Fruit fly (Drosophila melanogaster) whole organism, embryonic: ENCODE data around the gene sesB.

Experiments
- CG15479 ChIP-seq: fragments of 200-800 bp; sonication (Bioruptor generic); optimal IDR thresholded peaks from 3 replicates; lab custom pipeline; 2019; ENCODE audit warnings: missing biosample characterization, mild to moderate bottlenecking, missing genetic modification characterization, moderate library complexity
- CG15696 ChIP-seq: fragments of 200-800 bp; sonication (Bioruptor generic); optimal IDR thresholded peaks from 2 replicates; lab custom pipeline; 2019; ENCODE audit warnings: missing biosample characterization, mild to moderate bottlenecking, missing genetic modification characterization, moderate library complexity
- CG16813 ChIP-seq: fragments of 200-800 bp; sonication (Bioruptor generic); IDR thresholded peaks from 3 replicates; pipeline ENCODE4 v1.3.6; 2022; ENCODE audit warnings: missing biosample characterization, missing genetic modification characterization; ENCODE audit not compliant: partially characterized antibody
- CG30403 ChIP-seq: fragments of 200-800 bp; sonication (Bioruptor generic); optimal IDR thresholded peaks from 3 replicates; lab custom pipeline; 2016; ENCODE audit warnings: missing biosample characterization, missing genetic modification characterization
- CG3281 ChIP-seq: fragments of 200-800 bp; sonication (Bioruptor generic); optimal IDR thresholded peaks from 3 replicates; lab custom pipeline; 2017; ENCODE audit warnings: missing biosample characterization, mild to moderate bottlenecking, missing genetic modification characterization
- CG42726 ChIP-seq: fragments of 200-800 bp; sonication (Bioruptor generic); IDR thresholded peaks from 2 replicates; pipeline ENCODE4 v1.3.6; 2022; ENCODE audit warnings: missing biosample characterization, missing genetic modification characterization; ENCODE audit not compliant: partially characterized antibody
- CG4730 ChIP-seq: fragments of 200-800 bp; sonication (Bioruptor generic); IDR thresholded peaks from 2 replicates; pipeline ENCODE4 v1.3.6; 2022; ENCODE audit warnings: missing biosample characterization, missing genetic modification characterization
- CG4854 ChIP-seq: fragments of 200-800 bp; sonication (Bioruptor generic); optimal IDR thresholded peaks from 2 replicates; lab custom pipeline; 2016; ENCODE audit warnings: missing biosample characterization, missing genetic modification characterization, inconsistent platforms
- CG7357 ChIP-seq: fragments of 200-800 bp; sonication (Bioruptor generic); IDR thresholded peaks from 3 replicates; pipeline ENCODE4 v1.3.6; 2022; ENCODE audit warnings: missing biosample characterization, missing genetic modification characterization
- CG7556 ChIP-seq: fragments of 200-800 bp; sonication (Bioruptor generic); optimal IDR thresholded peaks from 2 replicates; lab custom pipeline; 2017; ENCODE audit warnings: missing biosample characterization, mild to moderate bottlenecking, missing genetic modification characterization
- CG8944 ChIP-seq: fragments of 200-800 bp; sonication (Bioruptor generic); optimal IDR thresholded peaks from 3 replicates; lab custom pipeline; 2016; ENCODE audit warnings: missing biosample characterization, missing genetic modification characterization
- CG9215 ChIP-seq: fragments of 200-800 bp; sonication (Bioruptor generic); IDR thresholded peaks from 2 replicates; pipeline ENCODE4 v1.3.6; 2022; ENCODE audit warnings: missing biosample characterization, missing genetic modification characterization
- CG9609 ChIP-seq: fragments of 200-800 bp; sonication (Bioruptor generic); optimal IDR thresholded peaks from 3 replicates; lab custom pipeline; 2016; ENCODE audit warnings: missing biosample characterization, missing genetic modification characterization
- CG9932 ChIP-seq: fragments of 200-800 bp; sonication (Bioruptor generic); IDR thresholded peaks from 2 replicates; pipeline ENCODE4 v1.3.6; 2022; ENCODE audit warnings: missing biosample characterization, missing genetic modification characterization
- Dip3 ChIP-seq: fragments of 200-800 bp; sonication (Bioruptor generic); optimal IDR thresholded peaks from 3 replicates; lab custom pipeline; 2016; ENCODE audit warnings: missing biosample characterization, missing genetic modification characterization
- Fer1 ChIP-seq: fragments of 200-800 bp; sonication (Bioruptor generic); optimal IDR thresholded peaks from 2 replicates; lab custom pipeline; 2017; ENCODE audit warnings: missing biosample characterization, mild to moderate bottlenecking, missing genetic modification characterization
- H2.0 ChIP-seq: fragments of 200-800 bp; sonication (Bioruptor generic); IDR thresholded peaks from 2 replicates; pipeline ENCODE4 v1.3.6; 2022; ENCODE audit warnings: missing biosample characterization, missing genetic modification characterization
- MTF-1 ChIP-seq: fragments of 200-800 bp; sonication (Bioruptor generic); optimal IDR thresholded peaks from 2 replicates; lab custom pipeline; 2018; ENCODE audit warnings: missing biosample characterization, mild to moderate bottlenecking, missing genetic modification characterization, borderline replicate concordance
- Sin3A ChIP-seq: fragments of >200 bp; optimal IDR thresholded peaks from 2 replicates; lab custom pipeline; 2018
- Six4 ChIP-seq: fragments of 200-800 bp; sonication (Bioruptor generic); optimal IDR thresholded peaks from 2 replicates; lab custom pipeline; 2016; ENCODE audit warnings: missing biosample characterization, missing genetic modification characterization
- Tbp ChIP-seq: fragments of >200 bp; optimal IDR thresholded peaks from 2 replicates; lab custom pipeline; 2018; ENCODE audit warnings: missing biosample characterization, missing genetic modification characterization
- al ChIP-seq: fragments of 200-800 bp; sonication (Bioruptor generic); IDR thresholded peaks from 2 replicates; pipeline ENCODE4 v1.3.6; 2022; ENCODE audit warnings: missing biosample characterization, missing genetic modification characterization
- amos ChIP-seq: fragments of 200-800 bp; sonication (Bioruptor generic); IDR thresholded peaks from 2 replicates; pipeline ENCODE4 v1.3.6; 2022; ENCODE audit warnings: missing biosample characterization, missing genetic modification characterization; ENCODE audit not compliant: partially characterized antibody
- cad ChIP-seq: fragments of >200 bp; optimal IDR thresholded peaks from 2 replicates; lab custom pipeline; 2017; ENCODE audit warnings: missing biosample characterization, missing genetic modification characterization
- chinmo ChIP-seq: fragments of 200-800 bp; sonication (Bioruptor generic); IDR thresholded peaks from 4 replicates; pipeline ENCODE4 v1.3.6; 2022; ENCODE audit warnings: missing biosample characterization, missing genetic modification characterization; ENCODE audit not compliant: partially characterized antibody
- disco-r ChIP-seq: fragments of 200-800 bp; sonication (Bioruptor generic); optimal IDR thresholded peaks from 2 replicates; lab custom pipeline; 2016; ENCODE audit warnings: missing biosample characterization, missing genetic modification characterization
- ftz-f1 ChIP-seq: fragments of 200-800 bp; sonication (Bioruptor generic); optimal IDR thresholded peaks from 2 replicates; lab custom pipeline; 2016; ENCODE audit warnings: missing biosample characterization, missing genetic modification characterization
- gcm2 ChIP-seq: fragments of 200-800 bp; sonication (Bioruptor generic); optimal IDR thresholded peaks from 2 replicates; lab custom pipeline; 2016; ENCODE audit warnings: missing biosample characterization, missing genetic modification characterization
- gfzf ChIP-seq: fragments of 200-800 bp; sonication (Bioruptor generic); optimal IDR thresholded peaks from 2 replicates; lab custom pipeline; 2016; ENCODE audit warnings: missing biosample characterization, mild to moderate bottlenecking, missing genetic modification characterization, moderate library complexity
- grau ChIP-seq: fragments of 200-800 bp; optimal IDR thresholded peaks from 3 replicates; lab custom pipeline; 2019; ENCODE audit warnings: missing biosample characterization, mild to moderate bottlenecking, missing genetic modification characterization, moderate library complexity
- kah ChIP-seq: fragments of 200-800 bp; sonication (Bioruptor generic); optimal IDR thresholded peaks from 2 replicates; lab custom pipeline; 2018; ENCODE audit warnings: missing biosample characterization, mild to moderate bottlenecking, missing genetic modification characterization
- lbe ChIP-seq: fragments of 200-800 bp; sonication (Bioruptor generic); optimal IDR thresholded peaks from 2 replicates; lab custom pipeline; 2016; ENCODE audit warnings: missing biosample characterization, mild to moderate bottlenecking, missing genetic modification characterization
- nerfin-1 ChIP-seq: fragments of 200-800 bp; sonication (Bioruptor generic); optimal IDR thresholded peaks from 3 replicates; lab custom pipeline; 2019; ENCODE audit warnings: missing biosample characterization, mild to moderate bottlenecking, missing genetic modification characterization, moderate library complexity
- prd ChIP-seq, 3 experiments: fragments of >200 bp in 2 of 3; fragments of 200-800 bp in 1 of 3; sonication (Bioruptor generic) in 1 of 3; optimal IDR thresholded peaks in 2 of 3; IDR thresholded peaks in 1 of 3; 2 replicates in 2 of 3; 3 replicates in 1 of 3; pipeline versions ENCODE4 v1.3.6 to Lab custom; 2017 to 2022; ENCODE audit warnings: missing biosample characterization in 1 of 3, missing genetic modification characterization in 1 of 3
- schlank ChIP-seq: fragments of 200-800 bp; sonication (Bioruptor generic); optimal IDR thresholded peaks from 2 replicates; lab custom pipeline; 2018; ENCODE audit warnings: missing biosample characterization, mild to moderate bottlenecking, missing genetic modification characterization
- sd ChIP-seq: fragments of 200-800 bp; sonication (Bioruptor generic); optimal IDR thresholded peaks from 3 replicates; lab custom pipeline; 2018; ENCODE audit warnings: missing biosample characterization, mild to moderate bottlenecking, missing genetic modification characterization, moderate library complexity
- tup ChIP-seq: fragments of 200-800 bp; sonication (Bioruptor generic); optimal IDR thresholded peaks from 2 replicates; lab custom pipeline; 2016; ENCODE audit warnings: missing biosample characterization, mild to moderate bottlenecking, missing genetic modification characterization, moderate library complexity
- usp ChIP-seq: fragments of >200 bp; optimal IDR thresholded peaks from 2 replicates; lab custom pipeline; 2017; ENCODE audit warnings: missing biosample characterization, missing genetic modification characterization
- vnd ChIP-seq: fragments of 200-800 bp; sonication (Bioruptor generic); IDR thresholded peaks from 3 replicates; pipeline ENCODE4 v1.3.6; 2022; ENCODE audit warnings: missing biosample characterization, missing genetic modification characterization; ENCODE audit not compliant: partially characterized antibody
- zen ChIP-seq: fragments of 200-800 bp; sonication (Bioruptor generic); optimal IDR thresholded peaks from 3 replicates; lab custom pipeline; 2018; ENCODE audit warnings: missing biosample characterization, mild to moderate bottlenecking, missing genetic modification characterization, moderate library complexity

Gene sesB

dm6 chrX:10822678-10823440 lies 36.1 kb upstream of the sesB start (continued):
- TF ChIP-seq CG9932 (GFP tag; lab: Robert Waterston, UW), result 0 out of 2 replicates have a peak, but pooled peaks have one; percentile 9
- TF ChIP-seq al (GFP tag; lab: Robert Waterston, UW), result no peak
- no peak for TF ChIP-seq vnd (GFP tag; lab: Robert Waterston, UW)
- no peak for TF ChIP-seq usp (GFP tag; lab: Kevin White, UChicago)
- TF ChIP-seq CG7556, result peak; percentile 89
- no peak for TF ChIP-seq Sin3A (lab: Kevin White, UChicago)
- TF ChIP-seq amos (GFP tag; lab: Robert Waterston, UW), result no peak
- no peak for TF ChIP-seq CG42726 (GFP tag; lab: Robert Waterston, UW)
- no peak for TF ChIP-seq prd (optimal IDR thresholded peaks at IDR 0.05; lab: Kevin White, UChicago)
- TF ChIP-seq prd (GFP tag; IDR thresholded peaks at IDR 0.05; lab: Robert Waterston, UW), result peak; percentile 82
- no peak for TF ChIP-seq lbe (GFP tag; lab: Kevin White, UChicago)
- TF ChIP-seq gfzf (GFP tag; lab: Kevin White, UChicago), result no peak
- no peak for TF ChIP-seq schlank (tag; lab: Kevin White, UChicago)
- TF ChIP-seq Dip3 (GFP tag; lab: Kevin White, UChicago), result no peak
- peak; percentile 43 for TF ChIP-seq kah (GFP tag; lab: Kevin White, UChicago)
- no peak for TF ChIP-seq ftz-f1 (GFP tag; lab: Kevin White, UChicago)
- TF ChIP-seq Six4 (GFP tag; lab: Kevin White, UChicago), result peak; percentile 24
- TF ChIP-seq CG15479 (GFP tag; lab: Kevin White, UChicago), result peak; percentile 48
- TF ChIP-seq Tbp (GFP tag; lab: Kevin White, UChicago), result no peak
- peak; percentile 34; the same call in 1 of the 2 replicates for TF ChIP-seq CG9215
- TF ChIP-seq cad (GFP tag; lab: Kevin White, UChicago), result no peak
- TF ChIP-seq CG8944 (GFP tag; lab: Kevin White, UChicago), result no peak
- no peak for TF ChIP-seq disco-r (GFP tag; lab: Kevin White, UChicago)
- peak; percentile 8 for TF ChIP-seq CG9609
- peak; percentile 51 for TF ChIP-seq MTF-1 (GFP tag; lab: Kevin White, UChicago)
- peak; percentile 51 for TF ChIP-seq CG4854 (GFP tag; lab: Kevin White, UChicago)
- TF ChIP-seq CG3281 (GFP tag; lab: Kevin White, UChicago), result peak; percentile 63
- no peak for TF ChIP-seq tup (GFP tag; lab: Kevin White, UChicago)
- TF ChIP-seq grau (tag; lab: Kevin White, UChicago), result peak; percentile 96
- peak; percentile 96 for TF ChIP-seq CG15696
- peak; percentile 78 for TF ChIP-seq Fer1
- TF ChIP-seq zen (tag; lab: Kevin White, UChicago), result peak; percentile 92
- TF ChIP-seq CG4730 (GFP tag; lab: Robert Waterston, UW), result no peak
- no peak for TF ChIP-seq CG7357
- peak; percentile 56 for TF ChIP-seq CG30403 (GFP tag; lab: Kevin White, UChicago)
- peak; percentile 18 for TF ChIP-seq sd (tag; lab: Kevin White, UChicago)
- no peak for TF ChIP-seq chinmo (GFP tag; lab: Robert Waterston, UW)
- TF ChIP-seq H2.0 (GFP tag; lab: Robert Waterston, UW), result peak; percentile 33; the same call in 1 of the 2 replicates
- TF ChIP-seq CG16813 (GFP tag; lab: Robert Waterston, UW), result no peak
- TF ChIP-seq nerfin-1 (tag; lab: Kevin White, UChicago), result peak; percentile 67
- TF ChIP-seq gcm2 (GFP tag; lab: Kevin White, UChicago), result no peak
